Fruit fly (Drosophila melanogaster) S2 (cell line): ENCODE data around the gene CG6749.

Experiments
- CG8478 ChIP-seq: fragments of >200 bp; optimal IDR thresholded peaks from 2 replicates; lab custom pipeline; 2018
- CTCF ChIP-seq, 2 experiments: fragments of >200 bp; optimal IDR thresholded peaks; 2 replicates each; lab custom pipeline; 2018

The CG6749 gene

dm6 chr3L:9733563-9733962 is at the start of gene CG6749:
Gene CG6749, minus strand, starts transcription at chr3L:9733807.
- TF ChIP-seq CG8478 (no peak), CTCF (optimal IDR thresholded peaks at IDR 0.05; lab: Kevin White, UChicago) (no peak)

DNA sequence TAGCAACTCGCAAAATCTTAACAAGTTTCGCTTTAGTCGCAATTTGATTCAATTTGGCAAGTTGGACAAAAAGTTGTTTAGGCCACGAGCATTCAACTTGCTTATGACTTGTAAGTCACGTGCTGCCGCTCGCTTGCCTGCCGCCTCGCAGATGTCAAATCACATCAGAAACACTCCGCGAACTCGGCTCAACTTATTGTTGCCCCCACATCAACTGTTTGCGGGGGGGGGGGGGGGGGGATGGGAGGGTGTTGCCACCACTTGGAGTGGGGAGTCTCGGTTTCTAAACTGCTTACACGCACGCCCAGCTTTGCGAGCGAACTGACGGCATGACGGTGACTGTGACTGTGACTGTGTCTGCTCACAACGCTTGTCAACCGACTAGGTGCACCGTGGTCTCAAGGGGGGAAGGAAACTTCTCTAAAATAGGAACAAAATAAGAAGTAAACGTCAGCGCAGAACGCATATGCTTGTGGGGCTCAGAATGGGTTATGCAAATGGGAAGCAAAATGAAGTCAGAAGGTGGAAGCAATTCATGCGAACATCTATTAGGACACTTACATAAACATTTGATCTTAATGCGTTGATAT is 43.3 kb upstream of the CG6749 start:
- TF ChIP-seq CG8478 (no peak), CTCF (optimal IDR thresholded peaks at IDR 0.05; lab: Kevin White, UChicago) (no peak)

- TF ChIP-seq CTCF (optimal IDR thresholded peaks at IDR 0.05; lab: Kevin White, UChicago) (no peak), CG8478 (no peak)
These were observed 42.1 kb upstream of the CG6749 start for dm6 chr3L:9775728-9776127.

- no peak for TF ChIP-seq CTCF (optimal IDR thresholded peaks at IDR 0.05; lab: Kevin White, UChicago)
- no peak for TF ChIP-seq CG8478
These were observed 34.8 kb upstream of the CG6749 start for dm6 chr3L:9768385-9768784.

DNA sequence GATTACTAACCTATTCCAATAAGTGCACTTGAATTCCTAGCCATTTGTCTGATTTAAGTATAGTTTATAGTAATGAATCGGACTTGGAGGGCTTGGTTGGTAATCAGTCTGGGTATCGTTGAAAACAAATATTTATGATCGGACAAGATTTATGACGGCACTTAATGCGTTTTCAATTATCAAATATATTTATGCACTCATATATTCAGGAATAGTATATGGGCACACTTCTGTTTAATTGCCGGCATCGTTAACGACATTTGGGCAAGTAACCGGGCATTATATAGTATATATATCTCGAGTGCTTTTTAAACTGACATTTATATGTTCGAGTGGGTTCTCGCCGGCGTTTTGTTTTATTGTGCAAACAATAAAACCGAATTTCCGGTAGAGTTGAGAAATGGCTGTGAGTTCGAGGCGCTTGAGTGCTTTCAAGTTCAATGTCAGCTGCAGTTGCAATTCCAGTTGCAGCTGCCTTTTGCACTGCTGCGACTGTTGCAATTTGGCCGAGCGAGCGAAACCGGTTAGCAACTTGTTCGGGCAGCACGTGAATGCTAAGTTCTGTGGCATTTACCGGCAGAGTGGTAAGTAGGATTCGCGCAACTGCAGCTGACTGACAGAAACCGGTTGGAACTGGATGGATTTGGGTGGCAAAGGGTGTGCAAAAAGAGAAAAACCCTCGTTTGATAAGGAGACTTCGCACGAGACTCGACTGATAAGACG is 34.2 kb upstream of the CG6749 start:
- TF ChIP-seq CG8478 = no peak
- TF ChIP-seq CTCF (optimal IDR thresholded peaks at IDR 0.05; lab: Kevin White, UChicago) = no peak

DNA sequence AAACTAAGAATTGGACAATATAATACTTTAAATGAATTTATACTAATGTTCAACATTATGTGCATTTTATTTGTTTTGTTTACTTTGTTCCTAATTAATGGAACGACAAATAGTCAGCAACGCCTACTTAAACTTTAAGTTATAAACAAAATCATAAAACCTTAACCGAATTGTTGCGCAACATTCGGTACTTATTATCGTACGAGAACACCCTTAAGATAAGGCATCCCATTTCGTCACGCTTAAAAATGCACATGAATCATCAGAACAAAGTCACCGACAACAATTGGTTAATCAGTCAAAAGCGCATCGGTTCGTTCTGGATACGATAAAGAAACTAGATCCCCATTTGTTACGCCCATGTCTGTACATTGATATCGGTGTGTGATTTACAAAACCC is 32.8 kb upstream of the CG6749 start:
- TF ChIP-seq CG8478 = no peak
- TF ChIP-seq CTCF (optimal IDR thresholded peaks at IDR 0.05; lab: Kevin White, UChicago) = no peak

- no peak for TF ChIP-seq CG8478
- no peak for TF ChIP-seq CTCF (optimal IDR thresholded peaks at IDR 0.05; lab: Kevin White, UChicago)
These were observed 32.1 kb upstream of the CG6749 start for dm6 chr3L:9765710-9766005.

DNA sequence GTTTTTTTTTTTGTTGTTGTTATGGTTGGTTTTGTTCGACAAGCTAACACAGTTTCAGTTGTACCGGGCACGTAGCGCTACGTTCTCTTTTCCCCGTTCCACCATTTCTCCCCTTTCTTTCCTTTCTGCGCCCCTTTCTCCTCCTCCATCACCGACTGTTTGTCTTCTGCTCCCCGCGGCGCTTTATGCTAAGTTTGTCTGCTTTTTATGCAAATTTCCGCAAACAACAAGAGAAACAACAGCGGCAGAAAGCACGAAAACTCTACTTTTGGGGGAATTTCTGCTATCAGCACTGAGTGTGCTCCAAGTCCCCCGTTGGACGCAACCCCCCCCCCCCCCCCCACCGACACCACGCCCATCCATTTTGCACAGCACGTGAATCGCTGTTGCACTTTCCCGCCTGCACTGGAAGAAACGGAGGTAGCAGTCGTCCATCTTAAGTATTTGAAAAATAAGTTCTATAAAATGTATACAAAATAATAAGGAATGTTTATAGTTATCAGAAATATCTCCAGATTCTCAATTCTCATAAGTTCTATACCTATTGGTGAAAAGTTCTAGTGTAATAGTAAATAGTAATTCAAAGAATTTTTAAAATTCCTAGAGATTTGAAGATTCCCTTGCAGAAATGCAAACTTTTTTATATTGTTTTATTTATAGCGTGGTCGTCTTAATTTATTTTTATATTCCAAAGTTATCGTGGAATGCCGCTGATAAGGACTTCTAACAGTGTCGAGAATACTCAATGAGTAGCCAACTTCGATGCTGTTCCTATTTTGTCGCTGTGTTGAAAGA is 31.5 kb upstream of the CG6749 start:
- TF ChIP-seq CG8478 (no peak), CTCF (optimal IDR thresholded peaks at IDR 0.05; lab: Kevin White, UChicago) (no peak)

DNA sequence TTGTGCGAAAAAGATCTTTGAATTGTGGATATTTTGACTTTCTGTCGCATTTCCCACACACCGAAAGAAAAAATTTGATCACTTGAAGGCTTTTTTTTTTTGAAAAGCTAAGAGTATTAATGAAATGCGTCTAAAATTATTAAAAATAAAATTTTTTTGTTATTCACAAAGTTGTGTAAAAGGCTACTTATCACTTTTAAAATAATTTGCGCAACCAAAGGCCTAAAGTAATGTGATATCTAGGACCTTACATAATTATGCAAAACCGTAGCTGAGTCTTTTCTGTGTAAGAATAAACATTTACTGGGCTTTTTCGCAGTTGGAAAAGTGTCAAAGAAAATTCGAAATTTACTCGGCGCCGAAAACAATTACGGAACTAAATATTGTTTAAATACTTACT is 30.7 kb upstream of the CG6749 start:
- TF ChIP-seq CG8478 = no peak
- no peak for TF ChIP-seq CTCF (optimal IDR thresholded peaks at IDR 0.05; lab: Kevin White, UChicago)

dm6 chr3L:9763389-9763917 is 29.8 kb upstream of the CG6749 start, which contains the start of gene Ae2:
Gene Ae2, plus strand, starts transcription at chr3L:9763544.
- TF ChIP-seq CG8478 = no peak
- TF ChIP-seq CTCF (optimal IDR thresholded peaks at IDR 0.05; lab: Kevin White, UChicago) = no peak

dm6 chr3L:9762036-9762597 is 28.5 kb upstream of the CG6749 start:
- no peak for TF ChIP-seq CG8478
- no peak for TF ChIP-seq CTCF (optimal IDR thresholded peaks at IDR 0.05; lab: Kevin White, UChicago)

- no peak for TF ChIP-seq CG8478
- no peak for TF ChIP-seq CTCF (optimal IDR thresholded peaks at IDR 0.05; lab: Kevin White, UChicago)
These were observed 26.6 kb upstream of the CG6749 start, which contains the start of gene CG42268 for dm6 chr3L:9760151-9760749. Gene CG42268, minus strand, starts transcription at chr3L:9760395.

dm6 chr3L:9751625-9752024 is 18.0 kb upstream of the CG6749 start:
- TF ChIP-seq CTCF (optimal IDR thresholded peaks at IDR 0.05; lab: Kevin White, UChicago) (peak; percentile 89 to 90), CG8478 (no peak)

DNA sequence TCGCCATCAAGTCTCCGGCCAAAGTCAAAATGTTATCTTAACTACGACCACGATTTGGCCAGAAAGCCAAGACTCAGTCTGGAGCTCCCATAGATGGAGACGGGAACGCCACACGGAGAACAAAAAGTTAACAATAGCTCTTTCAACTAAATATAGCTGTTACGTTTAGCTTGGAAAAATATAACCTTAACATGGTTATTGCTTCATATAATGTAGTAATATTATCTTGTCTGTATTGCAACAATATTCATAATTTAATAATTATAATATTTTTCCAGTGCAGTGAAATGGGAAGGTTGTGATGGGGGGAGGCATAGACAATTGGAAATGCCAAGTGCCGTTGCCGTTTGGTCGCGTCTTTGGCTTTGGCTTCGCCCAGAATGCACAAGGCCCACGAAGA is 11.8 kb upstream of the CG6749 start:
- no peak for TF ChIP-seq CTCF (optimal IDR thresholded peaks at IDR 0.05; lab: Kevin White, UChicago)
- no peak for TF ChIP-seq CG8478

DNA sequence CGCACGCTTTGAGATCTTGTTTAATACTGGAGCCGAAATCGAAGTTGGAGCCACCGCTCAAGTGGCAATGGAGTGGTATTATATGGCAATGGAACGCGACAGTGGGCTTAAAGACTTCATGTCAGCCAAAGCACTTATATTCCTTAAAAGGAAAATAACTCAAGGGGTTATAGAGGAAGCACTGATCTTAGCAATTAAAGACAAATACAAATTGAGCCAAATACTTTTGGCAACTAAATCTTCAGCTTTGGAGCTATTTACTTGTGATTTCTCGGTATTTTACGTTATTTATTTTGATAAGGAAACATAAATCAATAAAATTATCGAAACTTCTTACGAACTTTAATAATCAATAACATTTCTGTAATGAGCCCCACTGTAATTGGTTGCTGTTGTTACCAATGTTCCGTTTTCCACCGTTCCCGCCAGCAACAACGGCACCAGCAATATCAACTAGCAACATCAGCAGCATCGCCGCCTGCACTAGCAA is 10.5 kb upstream of the CG6749 start:
- TF ChIP-seq CG8478 (no peak), CTCF (optimal IDR thresholded peaks at IDR 0.05; lab: Kevin White, UChicago) (no peak)
